Fruit fly (Drosophila melanogaster) whole organism, wandering third instar larva: Measurements from ENCODE around the gene CG10657.

Experiments used
- Abd-B ChIP-seq: fragments of >200 bp; optimal IDR thresholded peaks from 2 replicates; lab custom pipeline; 2017; ENCODE audit warnings: missing biosample characterization, missing genetic modification characterization
- CrebA ChIP-seq: fragments of 200-800 bp; sonication (Bioruptor generic); optimal IDR thresholded peaks from 2 replicates; lab custom pipeline; 2016; ENCODE audit warnings: missing biosample characterization, mild to moderate bottlenecking, missing genetic modification characterization, borderline replicate concordance
- Dfd ChIP-seq: fragments of >200 bp; optimal IDR thresholded peaks from 2 replicates; lab custom pipeline; 2017; ENCODE audit warnings: missing biosample characterization, missing genetic modification characterization
- Dif ChIP-seq: fragments of 200-275, 200-300 bp; sonication (Bioruptor generic); optimal IDR thresholded peaks from 2 replicates; lab custom pipeline; 2018; ENCODE audit warnings: missing biosample characterization, missing genetic modification characterization; ENCODE audit not compliant: partially characterized antibody
- Hnf4 ChIP-seq: fragments of 200-800 bp; sonication (Bioruptor generic); optimal IDR thresholded peaks from 2 replicates; lab custom pipeline; 2016; ENCODE audit warnings: missing biosample characterization, mild to moderate bottlenecking, missing genetic modification characterization
- Hr78 ChIP-seq: fragments of >200 bp; optimal IDR thresholded peaks from 2 replicates; lab custom pipeline; 2017; ENCODE audit warnings: missing biosample characterization, missing genetic modification characterization
- OdsH ChIP-seq: fragments of 200-800 bp; sonication (Bioruptor generic); optimal IDR thresholded peaks from 2 replicates; lab custom pipeline; 2016; ENCODE audit warnings: missing biosample characterization, mild to moderate bottlenecking, missing genetic modification characterization
- Vsx2 ChIP-seq: fragments of 200-300, 225-300 bp; sonication (Bioruptor generic); optimal IDR thresholded peaks from 2 replicates; lab custom pipeline; 2018; ENCODE audit warnings: missing biosample characterization, missing genetic modification characterization; ENCODE audit not compliant: partially characterized antibody
- ey ChIP-seq: fragments of 200-800 bp; sonication (Bioruptor generic); optimal IDR thresholded peaks from 2 replicates; lab custom pipeline; 2016; ENCODE audit warnings: missing biosample characterization, missing genetic modification characterization
- foxo ChIP-seq, 2 experiments: fragments of 200-800 bp; sonication (Bioruptor generic); optimal IDR thresholded peaks; 2 replicates in 1 of 2; 3 replicates in 1 of 2; lab custom pipeline; 2016 to 2017; ENCODE audit warnings: missing biosample characterization in 2 of 2, missing genetic modification characterization in 2 of 2
- h ChIP-seq: fragments of 200-800 bp; sonication (Bioruptor generic); optimal IDR thresholded peaks from 3 replicates; lab custom pipeline; 2016; ENCODE audit warnings: missing biosample characterization, mild to moderate bottlenecking, missing genetic modification characterization
- lola ChIP-seq: fragments of >200 bp; optimal IDR thresholded peaks from 2 replicates; lab custom pipeline; 2017; ENCODE audit warnings: missing biosample characterization, missing genetic modification characterization
- psq ChIP-seq: fragments of 200-800 bp; sonication (Bioruptor generic); optimal IDR thresholded peaks from 3 replicates; lab custom pipeline; 2017; ENCODE audit warnings: missing biosample characterization, mild to moderate bottlenecking, missing genetic modification characterization, moderate library complexity
- sage ChIP-seq: fragments of 200-800 bp; sonication (Bioruptor generic); optimal IDR thresholded peaks from 2 replicates; lab custom pipeline; 2016; ENCODE audit warnings: missing biosample characterization, mild to moderate bottlenecking, missing genetic modification characterization

dm6 chr3L:12470509-12470908 is 26.5 kb downstream of the CG10657 start:
- TF ChIP-seq ey (GFP tag; lab: Kevin White, UChicago) (no peak), Dif (GFP tag; lab: Kevin White, UChicago) (no peak), OdsH (GFP tag; lab: Kevin White, UChicago) (no peak), Vsx2 (GFP tag; lab: Kevin White, UChicago) (no peak), Dfd (GFP tag; lab: Kevin White, UChicago) (no peak), sage (no peak), psq (GFP tag; lab: Kevin White, UChicago) (no peak), foxo (GFP tag; optimal IDR thresholded peaks at IDR 0.05; lab: Kevin White, UChicago) (no peak), Hnf4 (GFP tag; lab: Kevin White, UChicago) (no peak), lola (GFP tag; lab: Kevin White, UChicago) (no peak), h (GFP tag; lab: Kevin White, UChicago) (no peak), Hr78 (no peak), CrebA (GFP tag; lab: Kevin White, UChicago) (no peak), Abd-B (GFP tag; lab: Kevin White, UChicago) (no peak)
